Fruit fly (Drosophila melanogaster): Measurements from ENCODE around the gene CaBP1.

- no peak for TF ChIP-seq kay (GFP tag; ENCODE audit: borderline replicate concordance)
- TF ChIP-seq pad (GFP tag; optimal IDR thresholded peaks at IDR 0.05): no peak
Observed at dm6 chr2L:16310648-16311047, 45.9 kb downstream of the CaBP1 start, which contains the start of the genes cni and fzy.
